Worm (Caenorhabditis elegans) whole organism, late embryonic: Measurements from ENCODE around the gene slcr-46.1.

Experiments used
- C08G9.2 ChIP-seq: sonication (generic microtip); optimal IDR thresholded peaks from 2 replicates; lab custom pipeline; 2016; ENCODE audit warnings: mild to moderate bottlenecking, missing genetic modification characterization, moderate library complexity, missing compliant biosample characterization
- C38D4.7 ChIP-seq: fragments of 200-800 bp; sonication (Bioruptor generic); optimal IDR thresholded peaks from 2 replicates; lab custom pipeline; 2018; ENCODE audit warnings: mild to moderate bottlenecking, missing genetic modification characterization, moderate library complexity, missing compliant biosample characterization
- K02D7.2 ChIP-seq: sonication (generic microtip); optimal IDR thresholded peaks from 2 replicates; lab custom pipeline; 2017; ENCODE audit warnings: mild to moderate bottlenecking, missing genetic modification characterization, missing compliant biosample characterization
- K09A11.1 ChIP-seq: sonication (generic microtip); optimal IDR thresholded peaks from 2 replicates; lab custom pipeline; 2017; ENCODE audit warnings: antibody characterized with exemption, mild to moderate bottlenecking, missing genetic modification characterization, missing compliant biosample characterization; ENCODE audit not compliant: insufficient read depth
- T23F11.4 ChIP-seq: fragments of 200-800 bp; sonication (Bioruptor generic); optimal IDR thresholded peaks from 2 replicates; lab custom pipeline; 2018; ENCODE audit warnings: mild to moderate bottlenecking, missing genetic modification characterization, missing compliant biosample characterization
- Y22D7AL.16 ChIP-seq: sonication (generic microtip); optimal IDR thresholded peaks from 2 replicates; lab custom pipeline; 2016; ENCODE audit warnings: missing genetic modification characterization, missing compliant biosample characterization
- ama-1 ChIP-seq: fragments of 150-350 bp; optimal IDR thresholded peaks from 2 replicates; lab custom pipeline; 2014
- ceh-14 ChIP-seq: sonication (generic microtip); optimal IDR thresholded peaks from 2 replicates; lab custom pipeline; 2016; ENCODE audit warnings: missing genotype, missing genetic modification characterization, missing compliant biosample characterization
- ceh-18 ChIP-seq: sonication (generic microtip); optimal IDR thresholded peaks from 2 replicates; lab custom pipeline; 2016; ENCODE audit warnings: missing genetic modification characterization, missing compliant biosample characterization
- ceh-19 ChIP-seq: fragments of 200-800 bp; sonication (Bioruptor generic); optimal IDR thresholded peaks from 2 replicates; lab custom pipeline; 2018; ENCODE audit warnings: mild to moderate bottlenecking, missing genetic modification characterization, missing compliant biosample characterization
- ceh-2 ChIP-seq: sonication (generic microtip); optimal IDR thresholded peaks from 2 replicates; lab custom pipeline; 2016; ENCODE audit warnings: missing genotype, missing genetic modification characterization, missing compliant biosample characterization
- ceh-24 ChIP-seq: sonication (generic microtip); optimal IDR thresholded peaks from 2 replicates; lab custom pipeline; 2016; ENCODE audit warnings: mild to moderate bottlenecking, missing genetic modification characterization, missing compliant biosample characterization
- ceh-30 ChIP-seq: fragments of 150-350 bp; optimal IDR thresholded peaks from 2 replicates; lab custom pipeline; 2014; ENCODE audit warnings: missing biosample characterization, missing genetic modification characterization
- ceh-31 ChIP-seq: sonication (generic microtip); optimal IDR thresholded peaks from 2 replicates; lab custom pipeline; 2016; ENCODE audit warnings: missing genetic modification characterization, missing compliant biosample characterization
- ceh-48 ChIP-seq: sonication (generic microtip); optimal IDR thresholded peaks from 2 replicates; lab custom pipeline; 2016; ENCODE audit warnings: missing genetic modification characterization, inconsistent platforms, missing compliant biosample characterization
- dmd-4 ChIP-seq: sonication (generic microtip); optimal IDR thresholded peaks from 2 replicates; lab custom pipeline; 2016; ENCODE audit warnings: borderline replicate concordance, missing genetic modification characterization, missing compliant biosample characterization
- ets-4 ChIP-seq: sonication (generic microtip); optimal IDR thresholded peaks from 2 replicates; lab custom pipeline; 2016; ENCODE audit warnings: missing genetic modification characterization, missing compliant biosample characterization
- eyg-1 ChIP-seq: sonication (generic microtip); optimal IDR thresholded peaks from 2 replicates; lab custom pipeline; 2016; ENCODE audit warnings: missing genotype, missing genetic modification characterization, missing compliant biosample characterization
- fkh-6 ChIP-seq: sonication (generic microtip); optimal IDR thresholded peaks from 2 replicates; lab custom pipeline; 2016; ENCODE audit warnings: missing genetic modification characterization, missing compliant biosample characterization
- gmeb-2 ChIP-seq: sonication (generic microtip); optimal IDR thresholded peaks from 2 replicates; lab custom pipeline; 2016; ENCODE audit warnings: missing genetic modification characterization, inconsistent platforms, missing compliant biosample characterization
- hlh-13 ChIP-seq: fragments of 200-800 bp; sonication (Bioruptor generic); optimal IDR thresholded peaks from 2 replicates; lab custom pipeline; 2018; ENCODE audit warnings: mild to moderate bottlenecking, missing genetic modification characterization, missing compliant biosample characterization
- hlh-15 ChIP-seq: sonication (generic microtip); optimal IDR thresholded peaks from 2 replicates; lab custom pipeline; 2016; ENCODE audit warnings: missing genetic modification characterization, missing compliant biosample characterization
- hlh-6 ChIP-seq: sonication (generic microtip); optimal IDR thresholded peaks from 2 replicates; lab custom pipeline; 2016; ENCODE audit warnings: missing genotype, missing genetic modification characterization, missing compliant biosample characterization
- hlh-8 ChIP-seq: sonication (generic microtip); optimal IDR thresholded peaks from 2 replicates; lab custom pipeline; 2016; ENCODE audit warnings: missing genotype, missing genetic modification characterization, missing compliant biosample characterization
- lin-11 ChIP-seq: fragments of 200-800 bp; sonication (Bioruptor generic); optimal IDR thresholded peaks from 2 replicates; lab custom pipeline; 2018; ENCODE audit warnings: mild to moderate bottlenecking, missing genetic modification characterization, missing compliant biosample characterization
- mec-3 ChIP-seq: sonication (generic microtip); optimal IDR thresholded peaks from 2 replicates; lab custom pipeline; 2016; ENCODE audit warnings: borderline replicate concordance, missing genetic modification characterization, missing compliant biosample characterization
- nhr-11 ChIP-seq: fragments of 150-350 bp; optimal IDR thresholded peaks from 2 replicates; lab custom pipeline; 2014; ENCODE audit warnings: missing biosample characterization, missing genetic modification characterization
- npax-4 ChIP-seq: sonication (generic microtip); optimal IDR thresholded peaks from 2 replicates; lab custom pipeline; 2016; ENCODE audit warnings: missing genetic modification characterization, missing compliant biosample characterization
- pag-3 ChIP-seq: sonication (generic microtip); optimal IDR thresholded peaks from 2 replicates; lab custom pipeline; 2016; ENCODE audit warnings: missing compliant biosample characterization, missing genetic modification characterization, borderline replicate concordance
- pax-1 ChIP-seq: fragments of 150-350 bp; optimal IDR thresholded peaks from 2 replicates; lab custom pipeline; 2014; ENCODE audit warnings: missing biosample characterization, missing genetic modification characterization
- pha-4 ChIP-seq: fragments of 150-350 bp; optimal IDR thresholded peaks from 2 replicates; lab custom pipeline; 2018; ENCODE audit warnings: missing biosample characterization, missing genetic modification reagents, missing genetic modification characterization
- pqm-1 ChIP-seq: sonication (generic microtip); optimal IDR thresholded peaks from 2 replicates; lab custom pipeline; 2016; ENCODE audit warnings: missing genetic modification characterization, missing compliant biosample characterization
- ref-2 ChIP-seq: sonication (generic microtip); optimal IDR thresholded peaks from 2 replicates; lab custom pipeline; 2016; ENCODE audit warnings: missing genetic modification characterization, missing compliant biosample characterization
- rnt-1 ChIP-seq: sonication (generic microtip); optimal IDR thresholded peaks from 2 replicates; lab custom pipeline; 2016; ENCODE audit warnings: missing genetic modification characterization, missing compliant biosample characterization
- sdc-2 ChIP-seq: sonication (generic microtip); optimal IDR thresholded peaks from 2 replicates; lab custom pipeline; 2016; ENCODE audit warnings: missing genotype, missing genetic modification characterization, missing compliant biosample characterization
- sox-2 ChIP-seq: fragments of 200-800 bp; sonication (Bioruptor generic); IDR thresholded peaks from 2 replicates; pipeline ENCODE4 v1.3.6; 2022; ENCODE audit warnings: missing genetic modification reagents, missing genetic modification characterization, missing compliant biosample characterization
- syd-9 ChIP-seq: sonication (generic microtip); optimal IDR thresholded peaks from 2 replicates; lab custom pipeline; 2016; ENCODE audit warnings: mild to moderate bottlenecking, missing genetic modification characterization, moderate library complexity, missing compliant biosample characterization
- tbx-2 ChIP-seq: sonication (generic microtip); optimal IDR thresholded peaks from 2 replicates; lab custom pipeline; 2016; ENCODE audit warnings: missing genetic modification characterization, missing compliant biosample characterization
- unc-3 ChIP-seq, 2 experiments: fragments of 200-800 bp in 1 of 2; sonication (Bioruptor generic) in 1 of 2; sonication (generic microtip) in 1 of 2; conservative IDR thresholded peaks in 1 of 2; optimal IDR thresholded peaks in 1 of 2; 2 replicates each; pipeline versions ENCODE4 v1.3.6 to Lab custom; 2016 to 2022; ENCODE audit warnings: missing compliant biosample characterization in 2 of 2, missing genetic modification characterization in 2 of 2, missing genetic modification reagents in 1 of 2
- unc-55 ChIP-seq: sonication (generic microtip); optimal IDR thresholded peaks from 2 replicates; lab custom pipeline; 2017; ENCODE audit warnings: missing biosample characterization, missing genetic modification reagents, missing genetic modification characterization
- ztf-16 ChIP-seq: sonication (generic microtip); optimal IDR thresholded peaks from 2 replicates; lab custom pipeline; 2017; ENCODE audit warnings: missing genetic modification characterization, missing compliant biosample characterization

slcr-46.1 gene

DNA sequence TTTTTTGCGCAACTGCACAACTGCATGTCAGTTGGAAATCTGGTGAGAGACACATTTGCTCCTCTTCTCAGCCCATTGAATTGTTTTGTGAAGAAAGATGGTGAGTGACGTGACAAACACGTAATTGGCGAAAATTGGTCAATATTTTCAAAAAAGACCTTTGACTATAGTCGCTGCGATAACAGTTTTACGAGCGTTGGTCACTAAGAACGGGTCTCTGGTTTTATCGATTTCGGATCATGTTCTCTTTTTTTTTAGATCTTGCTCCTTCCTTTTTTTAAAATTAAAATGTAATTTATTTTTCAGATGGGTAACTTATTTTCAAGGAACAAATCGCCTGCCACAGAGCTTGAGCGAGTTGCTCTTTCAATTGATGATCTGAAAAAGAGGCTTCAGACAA lies 43.7 kb upstream of the slcr-46.1 start, which contains the start of gene lnp-1:
Gene lnp-1, plus strand, starts transcription at position 301 of the 400 bp plus-strand sequence.
- TF ChIP-seq npax-4 (tag; lab: Kevin White, UChicago), result no peak
- no peak for TF ChIP-seq gmeb-2
- TF ChIP-seq syd-9 (tag; lab: Kevin White, UChicago), result no peak

DNA sequence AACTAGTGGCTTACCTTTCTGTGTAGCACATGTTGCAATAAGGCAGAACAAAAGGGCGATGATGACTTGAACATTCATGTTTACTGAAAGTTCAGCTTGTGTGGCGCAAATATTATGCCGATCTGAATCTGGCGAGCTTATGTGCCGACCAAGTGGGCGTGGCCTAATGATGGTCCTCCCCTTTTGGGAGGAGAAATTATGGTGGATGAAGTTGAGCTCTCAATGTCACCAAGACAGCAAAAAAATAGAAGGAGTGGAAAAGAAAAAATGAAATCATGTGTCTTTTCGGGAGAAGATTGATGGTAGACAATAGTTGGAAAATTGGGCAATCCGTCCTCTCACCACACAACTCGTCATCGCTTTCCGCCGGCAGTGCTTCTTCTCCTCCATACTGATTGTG lies 39.9 kb upstream of the slcr-46.1 start, which contains the start of gene flp-12:
Gene flp-12, minus strand, starts transcription at position 101 of the 400 bp plus-strand sequence.
- TF ChIP-seq ceh-30 (no peak), nhr-11 (no peak), syd-9 (tag; lab: Kevin White, UChicago) (no peak), pag-3 (tag; lab: Kevin White, UChicago) (no peak), ama-1 (lab: Kevin White, UChicago) (no peak), ceh-2 (tag; lab: Kevin White, UChicago) (no peak), ceh-31 (no peak), eyg-1 (tag; lab: Kevin White, UChicago) (no peak), tbx-2 (tag; lab: Kevin White, UChicago) (no peak), hlh-13 (GFP tag; lab: Kevin White, UChicago) (no peak), hlh-8 (tag; lab: Kevin White, UChicago) (no peak), ceh-19 (GFP tag; lab: Kevin White, UChicago) (no peak), ztf-16 (tag; lab: Kevin White, UChicago) (no peak), mec-3 (tag; lab: Kevin White, UChicago) (no peak), Y22D7AL.16 (tag; lab: Kevin White, UChicago) (no peak), lin-11 (no peak), pha-4 (tag; lab: Kevin White, UChicago) (no peak)

DNA sequence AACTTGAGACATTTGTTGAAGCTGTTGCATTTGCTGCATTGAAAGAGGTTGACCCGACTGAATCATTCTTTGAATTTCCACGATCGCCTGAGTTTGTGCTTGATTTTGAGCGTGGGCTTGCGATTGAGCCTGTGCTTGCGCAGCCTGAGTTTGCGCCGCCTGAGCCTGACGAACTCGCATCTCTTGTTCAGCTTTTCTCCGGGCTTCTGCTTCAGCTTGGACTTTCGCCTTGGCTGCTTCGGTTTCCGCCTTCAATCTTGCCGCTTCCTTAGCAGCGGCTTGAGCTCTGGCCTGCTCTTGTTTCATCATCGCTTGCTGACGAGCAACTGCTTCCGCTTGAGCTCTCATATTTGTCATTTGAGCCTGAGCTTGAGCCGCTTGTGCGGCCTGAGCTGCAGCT lies 34.7 kb upstream of the slcr-46.1 start:
- TF ChIP-seq nhr-11 (no peak), gmeb-2 (no peak), T23F11.4 (GFP tag; lab: Kevin White, UChicago) (no peak), ztf-16 (tag; lab: Kevin White, UChicago) (no peak), ceh-2 (tag; lab: Kevin White, UChicago) (no peak), unc-55 (GFP tag; lab: Kevin White, UChicago) (no peak), K09A11.1 (tag; lab: Kevin White, UChicago) (no peak), dmd-4 (tag; lab: Kevin White, UChicago) (no peak), ref-2 (tag; lab: Kevin White, UChicago) (no peak), eyg-1 (tag; lab: Kevin White, UChicago) (no peak), sox-2 (no peak), hlh-13 (GFP tag; lab: Kevin White, UChicago) (no peak), K02D7.2 (tag; lab: Kevin White, UChicago) (no peak), tbx-2 (tag; lab: Kevin White, UChicago) (no peak), hlh-6 (tag; lab: Kevin White, UChicago) (no peak)
- TF ChIP-seq, all 69 proteins: peak for 0

DNA sequence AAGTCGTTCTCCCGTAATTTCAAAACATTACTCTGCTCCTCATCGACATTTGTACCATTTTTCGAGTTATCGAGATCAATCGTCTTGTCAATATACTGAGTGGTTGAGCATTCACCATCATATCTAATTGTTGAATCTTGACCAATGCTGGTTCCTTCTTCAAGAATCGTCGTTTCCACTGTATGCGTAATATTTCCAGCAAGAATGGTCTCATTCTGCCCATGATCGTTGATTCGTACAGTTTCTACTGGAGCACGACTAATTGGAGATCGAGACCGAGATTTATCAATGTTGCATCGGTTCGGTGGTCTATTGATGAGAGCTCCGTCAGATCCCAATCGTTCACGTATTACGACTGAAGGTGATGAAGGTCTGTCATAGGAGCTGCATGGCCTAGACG lies 32.6 kb upstream of the slcr-46.1 start:
- TF ChIP-seq ceh-48 (tag; lab: Kevin White, UChicago) (no peak), T23F11.4 (GFP tag; lab: Kevin White, UChicago) (no peak), Y22D7AL.16 (tag; lab: Kevin White, UChicago) (no peak), ceh-18 (tag; lab: Kevin White, UChicago) (no peak), ets-4 (tag; lab: Kevin White, UChicago) (no peak), unc-55 (GFP tag; lab: Kevin White, UChicago) (no peak), mec-3 (tag; lab: Kevin White, UChicago) (no peak), pag-3 (tag; lab: Kevin White, UChicago) (no peak), pqm-1 (tag; lab: Kevin White, UChicago) (no peak), gmeb-2 (no peak)

DNA sequence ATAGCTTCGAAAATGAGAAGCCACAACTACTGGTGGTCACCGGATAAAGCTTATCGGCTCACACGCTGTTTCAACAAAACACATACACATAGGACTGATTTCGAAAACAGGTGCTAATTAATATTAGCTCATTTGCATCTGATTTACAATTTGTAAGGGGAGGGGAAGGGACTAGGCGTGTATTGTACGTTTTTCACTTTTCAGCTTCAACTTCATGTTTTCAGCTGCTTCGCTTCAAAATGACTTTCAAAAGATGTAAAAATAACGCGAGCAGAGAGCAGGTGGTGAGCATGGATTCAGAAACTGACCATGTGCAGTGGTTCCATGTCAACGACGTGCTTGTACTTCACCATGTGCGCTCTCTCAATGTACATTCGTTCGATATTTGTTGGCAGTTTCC lies 31.2 kb upstream of the slcr-46.1 start:
- TF ChIP-seq npax-4 (tag; lab: Kevin White, UChicago) (no peak), gmeb-2 (no peak), syd-9 (tag; lab: Kevin White, UChicago) (no peak), pax-1 (tag; lab: Kevin White, UChicago) (no peak), sdc-2 (tag; lab: Kevin White, UChicago) (no peak), ets-4 (tag; lab: Kevin White, UChicago) (no peak), C38D4.7 (GFP tag; lab: Kevin White, UChicago) (no peak), ceh-48 (tag; lab: Kevin White, UChicago) (no peak), unc-3 (GFP tag; conservative IDR thresholded peaks at IDR 0.05; lab: Robert Waterston, UW) (no peak), unc-3 (tag; optimal IDR thresholded peaks at IDR 0.05; lab: Kevin White, UChicago) (no peak), hlh-8 (tag; lab: Kevin White, UChicago) (no peak), ztf-16 (tag; lab: Kevin White, UChicago) (no peak), C08G9.2 (tag; lab: Kevin White, UChicago) (no peak), ceh-14 (tag; lab: Kevin White, UChicago) (no peak), ceh-24 (tag; lab: Kevin White, UChicago) (no peak), rnt-1 (tag; lab: Kevin White, UChicago) (no peak), ceh-30 (no peak), hlh-15 (tag; lab: Kevin White, UChicago) (no peak), ceh-31 (no peak), fkh-6 (tag; lab: Kevin White, UChicago) (no peak), ceh-18 (tag; lab: Kevin White, UChicago) (no peak)
